Fruit fly (Drosophila melanogaster): ENCODE data around the gene PlexA.

The PlexA gene

dm6 chr4:963717-964116, 63.2 kb downstream of the PlexA start:
- TF ChIP-seq CG8478 (optimal IDR thresholded peaks at IDR 0.05) (no peak), CTCF (optimal IDR thresholded peaks at IDR 0.05) (no peak)

- no peak for TF ChIP-seq CG8478 (optimal IDR thresholded peaks at IDR 0.05)
- no peak for TF ChIP-seq CTCF (optimal IDR thresholded peaks at IDR 0.05)
Observed at dm6 chr4:963193-963592, 63.7 kb downstream of the PlexA start.

- no peak for TF ChIP-seq CTCF (optimal IDR thresholded peaks at IDR 0.05)
- no peak for TF ChIP-seq CG8478 (optimal IDR thresholded peaks at IDR 0.05)
Observed at dm6 chr4:961045-961576, 65.8 kb downstream of the PlexA start.

dm6 chr4:959921-960536, 66.9 kb downstream of the PlexA start:
- no peak for TF ChIP-seq CTCF (optimal IDR thresholded peaks at IDR 0.05)
- no peak for TF ChIP-seq CG8478 (optimal IDR thresholded peaks at IDR 0.05)
